Worm (Caenorhabditis elegans) whole organism, L1 larva: ENCODE data around the gene rnp-5.
A peak's percentile ranks its signal among the peaks of the same experiment; 100 is the strongest.

Experiments used
- F16B12.6 ChIP-seq: fragments of 150-350 bp; optimal IDR thresholded peaks from 2 replicates; lab custom pipeline; 2014; ENCODE audit warnings: missing biosample characterization, missing genetic modification characterization
- Y116A8C.19 ChIP-seq: sonication (generic microtip); optimal IDR thresholded peaks from 2 replicates; lab custom pipeline; 2016; ENCODE audit warnings: missing compliant biosample characterization, missing genetic modification characterization, borderline replicate concordance
- aha-1 ChIP-seq: fragments of 150-350 bp; optimal IDR thresholded peaks from 2 replicates; lab custom pipeline; 2014; ENCODE audit warnings: missing biosample characterization, missing genetic modification characterization
- alr-1 ChIP-seq: fragments of 200-800 bp; sonication (Bioruptor generic); optimal IDR thresholded peaks from 2 replicates; lab custom pipeline; 2018; ENCODE audit warnings: borderline replicate concordance, mild to moderate bottlenecking, missing genetic modification characterization, missing compliant biosample characterization
- ama-1 ChIP-seq: fragments of 150-350 bp; optimal IDR thresholded peaks from 2 replicates; lab custom pipeline; 2014
- blmp-1 ChIP-seq: fragments of 150-350 bp; optimal IDR thresholded peaks from 2 replicates; lab custom pipeline; 2014; ENCODE audit warnings: missing biosample characterization, missing genetic modification characterization
- ceh-63 ChIP-seq: fragments of 200-800 bp; sonication (Bioruptor generic); optimal IDR thresholded peaks from 2 replicates; lab custom pipeline; 2018; ENCODE audit warnings: mild to moderate bottlenecking, missing genetic modification characterization, missing compliant biosample characterization
- ceh-8 ChIP-seq: fragments of 200-800 bp; sonication (Bioruptor generic); optimal IDR thresholded peaks from 2 replicates; lab custom pipeline; 2018; ENCODE audit warnings: mild to moderate bottlenecking, missing genetic modification characterization, moderate library complexity, missing compliant biosample characterization
- ceh-82 ChIP-seq, 3 experiments: fragments of 150-350 bp in 1 of 3; sonication (generic microtip) in 2 of 3; optimal IDR thresholded peaks; 2 replicates each; lab custom pipeline; 2014 to 2017; ENCODE audit warnings: missing biosample characterization in 3 of 3, missing genetic modification characterization in 3 of 3
- ceh-88 ChIP-seq: fragments of 200-800 bp; sonication (Bioruptor generic); IDR thresholded peaks from 2 replicates; pipeline ENCODE4 v1.3.6; 2022; ENCODE audit warnings: missing genetic modification characterization, missing compliant biosample characterization
- ces-1 ChIP-seq: fragments of 150-350 bp; optimal IDR thresholded peaks from 2 replicates; lab custom pipeline; 2014; ENCODE audit warnings: missing biosample characterization, missing genetic modification reagents, missing genetic modification characterization
- dpl-1 ChIP-seq, 3 experiments: fragments of 150-350 bp in 2 of 3; sonication (generic microtip) in 1 of 3; optimal IDR thresholded peaks; 2 replicates each; lab custom pipeline; 2014 to 2017; ENCODE audit warnings: missing biosample characterization in 3 of 3, missing genetic modification characterization in 3 of 3, missing genetic modification reagents in 3 of 3
- egl-13 ChIP-seq: sonication (generic microtip); optimal IDR thresholded peaks from 2 replicates; lab custom pipeline; 2016; ENCODE audit warnings: missing genotype, missing genetic modification reagents, missing genetic modification characterization, missing compliant biosample characterization
- egl-27 ChIP-seq, 2 experiments: fragments of 150-350 bp in 1 of 2; sonication (generic microtip); optimal IDR thresholded peaks; 3 replicates each; lab custom pipeline; 2017 to 2018; ENCODE audit warnings: missing biosample characterization in 2 of 2, missing genetic modification characterization in 2 of 2, missing genetic modification reagents in 2 of 2
- fkh-4 ChIP-seq: sonication (generic microtip); optimal IDR thresholded peaks from 2 replicates; lab custom pipeline; 2016; ENCODE audit warnings: missing compliant biosample characterization, missing genetic modification characterization, borderline replicate concordance
- fos-1 ChIP-seq: fragments of 150-350 bp; optimal IDR thresholded peaks from 2 replicates; lab custom pipeline; 2014; ENCODE audit warnings: missing biosample characterization, missing genetic modification characterization
- grh-1 ChIP-seq: fragments of 200-800 bp; sonication (Bioruptor generic); IDR thresholded peaks from 2 replicates; pipeline ENCODE4 v1.3.6; 2022; ENCODE audit warnings: missing genetic modification reagents, missing genetic modification characterization, missing compliant biosample characterization
- hlh-17 ChIP-seq: fragments of 200-800 bp; sonication (Bioruptor generic); optimal IDR thresholded peaks from 2 replicates; lab custom pipeline; 2018; ENCODE audit warnings: missing genetic modification characterization, mild to moderate bottlenecking, missing compliant biosample characterization, moderate library complexity, borderline replicate concordance
- hpl-2 ChIP-seq: fragments of 150-350 bp; optimal IDR thresholded peaks from 2 replicates; lab custom pipeline; 2014; ENCODE audit warnings: missing biosample characterization, missing genetic modification reagents, missing genetic modification characterization
- irx-1 ChIP-seq: sonication (generic microtip); optimal IDR thresholded peaks from 2 replicates; lab custom pipeline; 2016; ENCODE audit warnings: missing genetic modification characterization, missing compliant biosample characterization
- lin-14 ChIP-seq: fragments of 200-800 bp; sonication (Bioruptor generic); optimal IDR thresholded peaks from 2 replicates; lab custom pipeline; 2018; ENCODE audit warnings: mild to moderate bottlenecking, missing genetic modification characterization, moderate library complexity, missing compliant biosample characterization
- lin-15B ChIP-seq: fragments of 150-350 bp; sonication (generic microtip); optimal IDR thresholded peaks from 3 replicates; lab custom pipeline; 2014; ENCODE audit warnings: missing biosample characterization, missing genetic modification characterization
- lin-35 ChIP-seq, 2 experiments: fragments of 150-350 bp; optimal IDR thresholded peaks; 2 replicates each; lab custom pipeline; 2014; ENCODE audit warnings: missing biosample characterization in 2 of 2, missing genetic modification characterization in 2 of 2, missing genetic modification reagents in 2 of 2
- lin-39 ChIP-seq: fragments of 150-350 bp; optimal IDR thresholded peaks from 2 replicates; lab custom pipeline; 2014; ENCODE audit warnings: missing biosample characterization, missing genetic modification reagents, missing genetic modification characterization
- mab-9 ChIP-seq: fragments of 200-800 bp; sonication (Bioruptor generic); IDR thresholded peaks from 2 replicates; pipeline ENCODE4 v1.3.6; 2022; ENCODE audit warnings: missing genetic modification reagents, missing genetic modification characterization, missing compliant biosample characterization
- mdl-1 ChIP-seq, 2 experiments: fragments of 150-350 bp; optimal IDR thresholded peaks; 2 replicates each; lab custom pipeline; 2014 to 2017; ENCODE audit warnings: missing biosample characterization in 2 of 2, missing genetic modification characterization in 2 of 2, inconsistent platforms in 1 of 2
- nhr-20 ChIP-seq: sonication (generic microtip); optimal IDR thresholded peaks from 2 replicates; lab custom pipeline; 2016; ENCODE audit warnings: mild to moderate bottlenecking, missing genetic modification characterization, missing compliant biosample characterization
- nhr-237 ChIP-seq: fragments of 150-350 bp; optimal IDR thresholded peaks from 2 replicates; lab custom pipeline; 2014; ENCODE audit warnings: missing biosample characterization, missing genetic modification characterization
- pax-3 ChIP-seq: fragments of 200-800 bp; sonication (Bioruptor generic); optimal IDR thresholded peaks from 2 replicates; lab custom pipeline; 2018; ENCODE audit warnings: mild to moderate bottlenecking, missing genetic modification characterization, moderate library complexity, missing compliant biosample characterization
- pqm-1 ChIP-seq: sonication (generic microtip); optimal IDR thresholded peaks from 3 replicates; lab custom pipeline; 2017; ENCODE audit warnings: missing biosample characterization, missing genetic modification characterization
- sox-4 ChIP-seq: sonication (generic microtip); optimal IDR thresholded peaks from 2 replicates; lab custom pipeline; 2016; ENCODE audit warnings: missing genetic modification characterization, missing compliant biosample characterization
- tbx-2 ChIP-seq: sonication (generic microtip); optimal IDR thresholded peaks from 2 replicates; lab custom pipeline; 2016; ENCODE audit warnings: missing genetic modification characterization, missing compliant biosample characterization
- unc-62 ChIP-seq: fragments of 150-350 bp; optimal IDR thresholded peaks from 2 replicates; lab custom pipeline; 2014; ENCODE audit warnings: missing biosample characterization, missing genetic modification reagents, missing genetic modification characterization
- unc-86 ChIP-seq: sonication (generic microtip); optimal IDR thresholded peaks from 2 replicates; lab custom pipeline; 2016; ENCODE audit warnings: missing genetic modification characterization, missing compliant biosample characterization
- unc-98 ChIP-seq: fragments of 200-800 bp; sonication (Bioruptor generic); IDR thresholded peaks from 2 replicates; pipeline ENCODE4 v1.3.6; 2022; ENCODE audit warnings: missing genetic modification characterization, missing compliant biosample characterization
- zag-1 ChIP-seq: fragments of 150-350 bp; optimal IDR thresholded peaks from 2 replicates; lab custom pipeline; 2014; ENCODE audit warnings: missing biosample characterization, missing genetic modification characterization

rnp-5 gene

ce11 chrIII:861819-862356 is 8.2 kb upstream of the rnp-5 start, which contains the start of gene arx-4 (continued):
- no peak for TF ChIP-seq grh-1 (GFP tag; lab: Robert Waterston, UW)
- no peak for TF ChIP-seq egl-13 (tag; lab: Kevin White, UChicago)
- TF ChIP-seq Y116A8C.19, result no peak
- TF ChIP-seq unc-86, result no peak
- no peak for TF ChIP-seq mdl-1 (tag; optimal IDR thresholded peaks at IDR 0.05; lab: Kevin White, UChicago)
- TF ChIP-seq nhr-237 (tag; lab: Kevin White, UChicago), result no peak
- TF ChIP-seq unc-98 (GFP tag; lab: Robert Waterston, UW), result no peak
- TF ChIP-seq egl-27 (tag; optimal IDR thresholded peaks at IDR 0.05; lab: Kevin White, UChicago), result no peak
- TF ChIP-seq hlh-17, result no peak
- TF ChIP-seq pqm-1 (tag; lab: Kevin White, UChicago), result no peak
- no peak for TF ChIP-seq lin-15B (tag; lab: Kevin White, UChicago)
- no peak for TF ChIP-seq lin-14 (GFP tag; lab: Kevin White, UChicago)
- no peak for TF ChIP-seq lin-39
- TF ChIP-seq fos-1 (tag; lab: Kevin White, UChicago), result peak; percentile 10
- TF ChIP-seq dpl-1 (GFP tag; optimal IDR thresholded peaks at IDR 0.05; lab: Kevin White, UChicago), result peak in 1 of 3 experiments; percentile 26
- TF ChIP-seq alr-1 (tag; lab: Kevin White, UChicago), result no peak
- peak; percentile 13 for TF ChIP-seq nhr-20 (tag; lab: Kevin White, UChicago)
- peak; percentile 8 for TF ChIP-seq irx-1 (tag; lab: Kevin White, UChicago)
- TF ChIP-seq unc-62, result no peak
- no peak for TF ChIP-seq ama-1
- no peak for TF ChIP-seq zag-1 (tag; lab: Kevin White, UChicago)
- no peak for TF ChIP-seq ceh-82 (tag; optimal IDR thresholded peaks at IDR 0.05; lab: Kevin White, UChicago)
- no peak for TF ChIP-seq F16B12.6
- no peak for TF ChIP-seq aha-1 (tag; lab: Kevin White, UChicago)
- TF ChIP-seq lin-35 (GFP tag; optimal IDR thresholded peaks at IDR 0.05; lab: Kevin White, UChicago), result peak in 1 of 2 experiments; percentile 26
- no peak for TF ChIP-seq hpl-2

- no peak for TF ChIP-seq blmp-1 (tag; lab: Kevin White, UChicago)
- no peak for TF ChIP-seq mab-9
- no peak for TF ChIP-seq lin-35 (GFP tag; optimal IDR thresholded peaks at IDR 0.05; lab: Kevin White, UChicago)
- TF ChIP-seq ceh-8 (GFP tag; lab: Kevin White, UChicago), result no peak
These were observed 6.2 kb upstream of the rnp-5 start, which contains the start of gene exos-4.2 for ce11 chrIII:859898-860297. Gene exos-4.2, plus strand, starts transcription at chrIII:860198.

ce11 chrIII:856908-857307 is 3.2 kb upstream of the rnp-5 start:
- no peak for TF ChIP-seq nhr-20 (tag; lab: Kevin White, UChicago)
- no peak for TF ChIP-seq unc-86
- TF ChIP-seq hpl-2, result no peak
- no peak for TF ChIP-seq fkh-4 (tag; lab: Kevin White, UChicago)
- no peak for TF ChIP-seq tbx-2
- TF ChIP-seq lin-39, result no peak
- TF ChIP-seq ceh-63 (GFP tag; lab: Kevin White, UChicago), result no peak
- no peak for TF ChIP-seq ces-1 (GFP tag; lab: Kevin White, UChicago)
- no peak for TF ChIP-seq aha-1 (tag; lab: Kevin White, UChicago)
- no peak for TF ChIP-seq lin-15B (tag; lab: Kevin White, UChicago)

- TF ChIP-seq grh-1 (GFP tag; lab: Robert Waterston, UW) (no peak), hpl-2 (no peak)
These were observed 2.6 kb upstream of the rnp-5 start, which contains the start of gene K02F3.12 for ce11 chrIII:856260-856659. Gene K02F3.12, plus strand, starts transcription at chrIII:856560.

- TF ChIP-seq ceh-88 (no peak), lin-39 (no peak), sox-4 (tag; lab: Kevin White, UChicago) (no peak), mdl-1 (tag; optimal IDR thresholded peaks at IDR 0.05; lab: Kevin White, UChicago) (no peak), pax-3 (tag; lab: Kevin White, UChicago) (no peak), egl-13 (tag; lab: Kevin White, UChicago) (no peak), dpl-1 (GFP tag; optimal IDR thresholded peaks at IDR 0.05; lab: Kevin White, UChicago) (no peak)
These were observed 295 bp downstream of the rnp-5 start for ce11 chrIII:853414-853813.
